Fruit fly (Drosophila melanogaster) whole organism, prepupa: Measurements from ENCODE around the gene gammaTub37C.
A peak's percentile ranks its signal among the peaks of the same experiment; 100 is the strongest.

Experiments
- Blimp-1 ChIP-seq: fragments of 200-800 bp; sonication (Bioruptor generic); optimal IDR thresholded peaks from 3 replicates; lab custom pipeline; 2017; ENCODE audit warnings: missing biosample characterization, missing genetic modification characterization, mild to moderate bottlenecking, moderate library complexity, missing genetic modification reagents
- CG10631 ChIP-seq: fragments of 200-800 bp; sonication (Bioruptor generic); optimal IDR thresholded peaks from 2 replicates; lab custom pipeline; 2016; ENCODE audit warnings: missing biosample characterization, missing genetic modification characterization
- CG10669 ChIP-seq: fragments of 200-800 bp; sonication (Bioruptor generic); optimal IDR thresholded peaks from 3 replicates; lab custom pipeline; 2018; ENCODE audit warnings: missing biosample characterization, mild to moderate bottlenecking, missing genetic modification characterization, moderate library complexity
- CG11294 ChIP-seq: fragments of 200-800 bp; sonication (Bioruptor generic); IDR thresholded peaks from 2 replicates; pipeline ENCODE4 v1.3.6; 2022; ENCODE audit warnings: missing biosample characterization, missing genetic modification characterization
- CG11902 ChIP-seq: fragments of 200-800 bp; sonication (Bioruptor generic); optimal IDR thresholded peaks from 3 replicates; lab custom pipeline; 2016; ENCODE audit warnings: missing biosample characterization, missing genetic modification characterization
- CG1621 ChIP-seq: fragments of 200-800 bp; sonication (Bioruptor generic); optimal IDR thresholded peaks from 3 replicates; lab custom pipeline; 2018; ENCODE audit warnings: missing biosample characterization, mild to moderate bottlenecking, missing genetic modification characterization
- CG16779 ChIP-seq: fragments of 200-800 bp; sonication (Bioruptor generic); optimal IDR thresholded peaks from 3 replicates; lab custom pipeline; 2017; ENCODE audit warnings: missing biosample characterization, mild to moderate bottlenecking, missing genetic modification characterization
- CG3032 ChIP-seq: fragments of 200-800 bp; optimal IDR thresholded peaks from 2 replicates; lab custom pipeline; 2019; ENCODE audit warnings: missing biosample characterization, mild to moderate bottlenecking, missing genetic modification characterization, moderate library complexity
- CG32006 ChIP-seq: fragments of 200-800 bp; sonication (Bioruptor generic); optimal IDR thresholded peaks from 3 replicates; lab custom pipeline; 2017; ENCODE audit warnings: missing biosample characterization, mild to moderate bottlenecking, missing genetic modification characterization
- CG34406 ChIP-seq: fragments of 200-800 bp; sonication (Bioruptor generic); optimal IDR thresholded peaks from 3 replicates; lab custom pipeline; 2016; ENCODE audit warnings: missing biosample characterization, missing genetic modification characterization
- CG3919 ChIP-seq: fragments of 200-800 bp; sonication (Bioruptor generic); optimal IDR thresholded peaks from 3 replicates; lab custom pipeline; 2016; ENCODE audit warnings: missing biosample characterization, missing genetic modification characterization
- CG4318 ChIP-seq: fragments of 200-800 bp; sonication (Bioruptor generic); optimal IDR thresholded peaks from 3 replicates; lab custom pipeline; 2017; ENCODE audit warnings: missing biosample characterization, mild to moderate bottlenecking, missing genetic modification characterization
- CG6163 ChIP-seq: fragments of 200-800 bp; sonication (Bioruptor generic); IDR thresholded peaks from 3 replicates; pipeline ENCODE4 v1.3.6; 2022; ENCODE audit warnings: missing biosample characterization, missing genetic modification characterization
- CG6276 ChIP-seq: fragments of 200-800 bp; sonication (Bioruptor generic); optimal IDR thresholded peaks from 2 replicates; lab custom pipeline; 2017; ENCODE audit warnings: missing biosample characterization, mild to moderate bottlenecking, missing genetic modification characterization
- CG6792 ChIP-seq: fragments of 200-800 bp; sonication (Bioruptor generic); optimal IDR thresholded peaks from 3 replicates; lab custom pipeline; 2016; ENCODE audit warnings: missing biosample characterization, missing genetic modification characterization
- CG6808 ChIP-seq: fragments of 200-800 bp; sonication (Bioruptor generic); optimal IDR thresholded peaks from 3 replicates; lab custom pipeline; 2017; ENCODE audit warnings: missing biosample characterization, missing genetic modification characterization, mild to moderate bottlenecking, moderate library complexity, missing genetic modification reagents
- CG6854 ChIP-seq: fragments of 200-800 bp; sonication (Bioruptor generic); optimal IDR thresholded peaks from 2 replicates; lab custom pipeline; 2017; ENCODE audit warnings: missing biosample characterization, mild to moderate bottlenecking, missing genetic modification characterization
- CG7368 ChIP-seq: fragments of 200-800 bp; sonication (Bioruptor generic); optimal IDR thresholded peaks from 3 replicates; lab custom pipeline; 2016; ENCODE audit warnings: missing biosample characterization, missing genetic modification characterization
- CG8119 ChIP-seq: fragments of 200-800 bp; sonication (Bioruptor generic); IDR thresholded peaks from 3 replicates; pipeline ENCODE4 v1.3.6; 2022; ENCODE audit warnings: missing biosample characterization, missing genetic modification characterization
- CG8319 ChIP-seq: fragments of 200-800 bp; sonication (Bioruptor generic); optimal IDR thresholded peaks from 3 replicates; lab custom pipeline; 2016; ENCODE audit warnings: missing biosample characterization, missing genetic modification characterization
- CG8632 ChIP-seq: fragments of 200-800 bp; sonication (Bioruptor generic); optimal IDR thresholded peaks from 3 replicates; lab custom pipeline; 2016; ENCODE audit warnings: missing biosample characterization, missing genetic modification characterization
- CG9139 ChIP-seq: fragments of 200-800 bp; sonication (Bioruptor generic); optimal IDR thresholded peaks from 3 replicates; lab custom pipeline; 2017; ENCODE audit warnings: missing biosample characterization, mild to moderate bottlenecking, missing genetic modification characterization
- Eip75B ChIP-seq: fragments of 200-800 bp; sonication (Bioruptor generic); optimal IDR thresholded peaks from 3 replicates; lab custom pipeline; 2016; ENCODE audit warnings: missing biosample characterization, missing genetic modification characterization
- Eip78C ChIP-seq: fragments of 200-800 bp; sonication (Bioruptor generic); peaks from one replicate; lab custom pipeline; 2016; ENCODE audit warnings: missing biosample characterization, missing genetic modification characterization
- Eip93F ChIP-seq: fragments of 200-800 bp; sonication (Bioruptor generic); optimal IDR thresholded peaks from 2 replicates; lab custom pipeline; 2016; ENCODE audit warnings: missing biosample characterization, mild to moderate bottlenecking, missing genetic modification characterization
- Ets96B ChIP-seq: fragments of 200-800 bp; optimal IDR thresholded peaks from 2 replicates; lab custom pipeline; 2019; ENCODE audit warnings: missing biosample characterization, mild to moderate bottlenecking, missing genetic modification characterization, moderate library complexity
- Gug ChIP-seq: fragments of 200-800 bp; sonication (Bioruptor generic); IDR thresholded peaks from 2 replicates; pipeline ENCODE4 v1.3.6; 2022; ENCODE audit warnings: missing biosample characterization, missing genetic modification characterization
- Hr38 ChIP-seq: sonication (Bioruptor generic); optimal IDR thresholded peaks from 2 replicates; lab custom pipeline; 2016; ENCODE audit warnings: missing biosample characterization, missing genetic modification characterization
- Hr39 ChIP-seq: fragments of 200-800 bp; sonication (Bioruptor generic); optimal IDR thresholded peaks from 2 replicates; lab custom pipeline; 2016; ENCODE audit warnings: missing biosample characterization, missing genetic modification characterization
- Hr4 ChIP-seq: fragments of 200-800 bp; sonication (Bioruptor generic); optimal IDR thresholded peaks from 3 replicates; lab custom pipeline; 2016; ENCODE audit warnings: missing biosample characterization, missing genetic modification characterization
- Lpt ChIP-seq: fragments of 200-800 bp; sonication (Bioruptor generic); optimal IDR thresholded peaks from 3 replicates; lab custom pipeline; 2016; ENCODE audit warnings: missing biosample characterization, missing genetic modification characterization
- OdsH ChIP-seq: fragments of 200-800 bp; sonication (Bioruptor generic); optimal IDR thresholded peaks from 3 replicates; lab custom pipeline; 2016; ENCODE audit warnings: missing biosample characterization, missing genetic modification characterization
- Smox ChIP-seq: fragments of 200-800 bp; sonication (Bioruptor generic); optimal IDR thresholded peaks from 3 replicates; lab custom pipeline; 2016; ENCODE audit warnings: missing biosample characterization, missing genetic modification characterization
- Sox102F ChIP-seq: fragments of 200-800 bp; sonication (Bioruptor generic); optimal IDR thresholded peaks from 2 replicates; lab custom pipeline; 2016; ENCODE audit warnings: missing biosample characterization, mild to moderate bottlenecking, missing genetic modification characterization
- Sox15 ChIP-seq: fragments of 200-800 bp; sonication (Bioruptor generic); optimal IDR thresholded peaks from 3 replicates; lab custom pipeline; 2016; ENCODE audit warnings: missing biosample characterization, missing genetic modification characterization
- acj6 ChIP-seq: fragments of 200-800 bp; sonication (Bioruptor generic); optimal IDR thresholded peaks from 3 replicates; lab custom pipeline; 2016; ENCODE audit warnings: missing biosample characterization, missing genetic modification characterization
- cyc ChIP-seq: fragments of 200-800 bp; sonication (Bioruptor generic); optimal IDR thresholded peaks from 3 replicates; lab custom pipeline; 2016; ENCODE audit warnings: missing biosample characterization, missing genetic modification characterization
- dac ChIP-seq: fragments of 200-800 bp; sonication (Bioruptor generic); optimal IDR thresholded peaks from 2 replicates; lab custom pipeline; 2017; ENCODE audit warnings: missing biosample characterization, mild to moderate bottlenecking, missing genetic modification characterization
- dsx ChIP-seq: fragments of 200-800 bp; optimal IDR thresholded peaks from 3 replicates; lab custom pipeline; 2019; ENCODE audit warnings: missing biosample characterization, mild to moderate bottlenecking, missing genetic modification characterization, moderate library complexity; ENCODE audit not compliant: poor library complexity, severe bottlenecking
- eg ChIP-seq: fragments of 200-800 bp; sonication (Bioruptor generic); IDR thresholded peaks from 3 replicates; pipeline ENCODE4 v1.3.6; 2022; ENCODE audit warnings: missing biosample characterization, missing genetic modification characterization
- esn ChIP-seq: fragments of 200-800 bp; sonication (Bioruptor generic); optimal IDR thresholded peaks from 2 replicates; lab custom pipeline; 2016; ENCODE audit warnings: missing biosample characterization, mild to moderate bottlenecking, missing genetic modification characterization, moderate library complexity
- fd59A ChIP-seq: fragments of 200-800 bp; sonication (Bioruptor generic); optimal IDR thresholded peaks from 2 replicates; lab custom pipeline; 2017; ENCODE audit warnings: missing biosample characterization, mild to moderate bottlenecking, missing genetic modification characterization, missing genetic modification reagents
- fd85E ChIP-seq: fragments of 200-800 bp; sonication (Bioruptor generic); optimal IDR thresholded peaks from 3 replicates; lab custom pipeline; 2016; ENCODE audit warnings: missing biosample characterization, missing genetic modification characterization
- fkh ChIP-seq: fragments of 200-800 bp; sonication (Bioruptor generic); optimal IDR thresholded peaks from 3 replicates; lab custom pipeline; 2017; ENCODE audit warnings: missing biosample characterization, mild to moderate bottlenecking, missing genetic modification characterization, moderate library complexity
- lz ChIP-seq: fragments of 200-800 bp; sonication (Bioruptor generic); optimal IDR thresholded peaks from 3 replicates; lab custom pipeline; 2016; ENCODE audit warnings: missing biosample characterization, missing genetic modification characterization
- net ChIP-seq: fragments of 200-800 bp; sonication (Bioruptor generic); optimal IDR thresholded peaks from 3 replicates; lab custom pipeline; 2016; ENCODE audit warnings: missing biosample characterization, missing genetic modification characterization
- pdm3 ChIP-seq: fragments of 200-800 bp; sonication (Bioruptor generic); optimal IDR thresholded peaks from 3 replicates; lab custom pipeline; 2016; ENCODE audit warnings: missing biosample characterization, missing genetic modification characterization
- spab ChIP-seq: fragments of 200-800 bp; sonication (Bioruptor generic); optimal IDR thresholded peaks from 2 replicates; lab custom pipeline; 2017; ENCODE audit warnings: missing biosample characterization, mild to moderate bottlenecking, missing genetic modification characterization, missing genetic modification reagents
- ss ChIP-seq, 2 experiments: fragments of 200-800 bp; sonication (Bioruptor generic); optimal IDR thresholded peaks; 2 replicates in 1 of 2; 3 replicates in 1 of 2; lab custom pipeline; 2017 to 2018; ENCODE audit warnings: mild to moderate bottlenecking in 2 of 2, missing biosample characterization in 2 of 2, missing genetic modification characterization in 2 of 2, moderate library complexity in 1 of 2
- svp ChIP-seq: fragments of 200-800 bp; sonication (Bioruptor generic); peaks from one replicate; lab custom pipeline; 2016; ENCODE audit warnings: missing biosample characterization, missing genetic modification characterization
- topi ChIP-seq: fragments of 200-800 bp; sonication (Bioruptor generic); optimal IDR thresholded peaks from 3 replicates; lab custom pipeline; 2016; ENCODE audit warnings: missing biosample characterization, missing genetic modification characterization

gammaTub37C gene

DNA sequence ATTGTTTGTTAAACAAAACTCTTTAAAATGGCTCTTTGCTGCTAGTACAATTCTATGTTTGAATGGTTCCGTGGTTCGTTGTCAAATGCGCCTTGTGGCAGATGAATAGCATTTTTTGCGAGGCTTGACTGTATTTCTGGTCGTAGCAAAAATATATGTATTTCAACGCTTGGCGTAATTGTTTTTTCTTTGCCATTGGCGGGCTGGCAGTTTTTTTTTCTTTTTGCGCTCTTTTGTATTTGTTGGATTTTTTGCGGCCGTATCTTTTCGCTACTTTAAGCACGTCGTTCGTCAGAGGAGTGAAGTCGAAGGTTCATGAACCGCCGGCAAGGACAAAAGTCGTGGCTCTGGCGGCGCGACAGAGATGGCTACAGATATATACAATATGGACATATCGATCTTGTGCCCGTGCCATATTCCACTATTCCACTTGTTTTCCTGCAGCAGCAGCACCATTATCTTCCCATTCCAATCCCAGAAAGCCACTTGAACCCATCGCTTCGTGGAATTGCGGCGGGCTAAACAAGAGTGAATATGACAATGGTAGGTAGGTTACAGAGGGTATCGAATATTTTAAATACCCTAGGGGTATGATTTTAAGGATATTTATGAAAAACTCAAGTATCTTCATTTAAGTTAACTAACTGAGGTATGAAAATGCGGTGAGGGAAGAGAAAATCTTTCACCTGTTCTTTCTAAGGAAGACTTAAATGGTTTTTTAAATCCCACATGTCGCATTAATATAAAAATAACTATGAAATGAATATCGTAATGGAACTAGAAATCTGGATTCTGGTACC is 29.4 kb downstream of the gammaTub37C start:
- TF ChIP-seq CG6808 (peak; percentile 96), Blimp-1 (GFP tag; lab: Kevin White, UChicago) (no peak), fkh (GFP tag; lab: Kevin White, UChicago) (no peak), CG1621 (tag; lab: Kevin White, UChicago) (peak; percentile 94), Smox (GFP tag; lab: Kevin White, UChicago) (no peak), CG32006 (GFP tag; lab: Kevin White, UChicago) (no peak), Lpt (GFP tag; lab: Kevin White, UChicago) (peak; percentile 25), CG6854 (GFP tag; lab: Kevin White, UChicago) (no peak), Sox102F (no peak), CG10631 (GFP tag; lab: Kevin White, UChicago) (peak; percentile 49), CG8319 (GFP tag; lab: Kevin White, UChicago) (no peak), CG7368 (GFP tag; lab: Kevin White, UChicago) (peak; percentile 31), Hr38 (no peak), CG3032 (tag; lab: Kevin White, UChicago) (peak; percentile 70), fd59A (GFP tag; lab: Kevin White, UChicago) (peak; percentile 67), Eip75B (GFP tag; lab: Kevin White, UChicago) (peak; percentile 1), fd85E (GFP tag; lab: Kevin White, UChicago) (no peak), spab (GFP tag; lab: Kevin White, UChicago) (peak; percentile 89), acj6 (peak; percentile 8), Gug (GFP tag; lab: Robert Waterston, UW) (peak; percentile 33; the same call in 1 of the 2 replicates), CG6792 (GFP tag; lab: Kevin White, UChicago) (peak; percentile 11), CG8632 (GFP tag; lab: Kevin White, UChicago) (no peak), Ets96B (tag; lab: Kevin White, UChicago) (peak; percentile 71), Hr4 (GFP tag; lab: Kevin White, UChicago) (peak; percentile 6), CG11902 (peak; percentile 12), CG16779 (tag; lab: Kevin White, UChicago) (peak; percentile 86), topi (peak; percentile 44), Eip93F (GFP tag; lab: Kevin White, UChicago) (no peak), svp (peak; percentile 89), Eip78C (GFP tag; lab: Kevin White, UChicago) (peak; percentile 90), CG34406 (no peak), pdm3 (GFP tag; lab: Kevin White, UChicago) (peak; percentile 33), cyc (GFP tag; lab: Kevin White, UChicago) (no peak), CG11294 (GFP tag; lab: Robert Waterston, UW) (no peak), esn (no peak), Sox15 (GFP tag; lab: Kevin White, UChicago) (no peak), CG8119 (GFP tag; lab: Robert Waterston, UW) (0 out of 3 replicates have a peak, but pooled peaks have one; percentile 45), ss (GFP tag; optimal IDR thresholded peaks at IDR 0.05; lab: Kevin White, UChicago) (peak; percentile 100), net (peak; percentile 62), CG3919 (peak; percentile 45), CG9139 (GFP tag; lab: Kevin White, UChicago) (peak; percentile 100), lz (GFP tag; lab: Kevin White, UChicago) (no peak), CG6276 (peak; percentile 62), CG4318 (GFP tag; lab: Kevin White, UChicago) (no peak), dsx (peak; percentile 89), eg (GFP tag; lab: Robert Waterston, UW) (peak; percentile 70), dac (GFP tag; lab: Kevin White, UChicago) (no peak), Hr39 (GFP tag; lab: Kevin White, UChicago) (no peak), OdsH (GFP tag; lab: Kevin White, UChicago) (peak; percentile 0), CG6163 (peak; percentile 89), CG10669 (peak; percentile 71)
